Worm (Caenorhabditis elegans) whole organism, midembryonic: ENCODE measurements around the gene suds-3.

Experiments
- T22C8.4 ChIP-seq: fragments of 200-800 bp; sonication (Bioruptor generic); IDR thresholded peaks from 2 replicates; pipeline ENCODE4 v1.3.6; 2022; ENCODE audit warnings: missing genetic modification characterization, missing compliant biosample characterization
- cog-1 ChIP-seq: sonication (generic microtip); optimal IDR thresholded peaks from 2 replicates; lab custom pipeline; 2016; ENCODE audit warnings: missing genetic modification characterization, missing compliant biosample characterization
- flt-1 ChIP-seq: fragments of 200-800 bp; sonication (Bioruptor generic); IDR thresholded peaks from 2 replicates; pipeline ENCODE4 v1.3.6; 2022; ENCODE audit warnings: missing genetic modification characterization, missing compliant biosample characterization
- klf-2 ChIP-seq: fragments of 200-800 bp; sonication (Bioruptor generic); conservative IDR thresholded peaks from 2 replicates; pipeline ENCODE4 v1.3.6; 2022; ENCODE audit warnings: missing genetic modification reagents, missing genetic modification characterization, missing compliant biosample characterization
- med-1 ChIP-seq: sonication (generic microtip); optimal IDR thresholded peaks from 2 replicates; lab custom pipeline; 2017; ENCODE audit warnings: missing genetic modification characterization, mild to moderate bottlenecking, missing compliant biosample characterization, antibody characterized with exemption, missing genetic modification reagents; ENCODE audit not compliant: insufficient read depth
- ref-1 ChIP-seq: fragments of 200-800 bp; sonication (Bioruptor generic); conservative IDR thresholded peaks from 2 replicates; pipeline ENCODE4 v1.3.6; 2022; ENCODE audit warnings: missing genetic modification reagents, missing genetic modification characterization, missing compliant biosample characterization
- tab-1 ChIP-seq: fragments of 200-800 bp; sonication (Bioruptor generic); IDR thresholded peaks from 2 replicates; pipeline ENCODE4 v1.3.6; 2022; ENCODE audit warnings: missing genetic modification characterization, missing compliant biosample characterization
- ztf-23 ChIP-seq: fragments of 200-800 bp; sonication (Bioruptor generic); IDR thresholded peaks from 2 replicates; pipeline ENCODE4 v1.3.6; 2022; ENCODE audit warnings: missing genetic modification reagents, missing genetic modification characterization, missing compliant biosample characterization
- ztf-29 ChIP-seq: fragments of 200-800 bp; sonication (Bioruptor generic); IDR thresholded peaks from 2 replicates; pipeline ENCODE4 v1.3.6; 2022; ENCODE audit warnings: missing genetic modification reagents, missing genetic modification characterization, missing compliant biosample characterization

The suds-3 gene

DNA sequence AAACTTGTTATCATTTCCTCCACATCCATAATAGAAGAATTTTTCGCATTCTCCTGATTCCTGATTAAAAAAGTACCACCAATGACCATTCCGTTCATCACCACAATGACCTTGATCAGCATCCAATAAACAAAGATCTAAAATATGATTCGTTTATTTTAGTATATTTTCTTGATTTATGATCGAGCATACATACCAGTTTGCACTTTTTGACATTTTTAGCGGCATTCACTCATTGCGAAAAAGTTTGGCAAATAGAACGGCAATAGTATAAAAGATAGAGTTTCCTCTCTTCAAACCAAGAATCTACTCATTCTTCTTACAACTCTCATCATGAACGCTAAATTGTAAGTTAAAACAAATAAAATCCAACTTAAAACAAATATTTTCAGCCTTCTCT is 17.0 kb upstream of the suds-3 start, which contains the start of gene fipr-10:
Gene fipr-10 (plus strand): TSS at position 301 of the 400 bp plus-strand sequence.
- no peak for TF ChIP-seq T22C8.4 (GFP tag; lab: Robert Waterston, UW)
- no peak for TF ChIP-seq med-1 (GFP tag; lab: Kevin White, UChicago)
- no peak for TF ChIP-seq cog-1 (tag; lab: Kevin White, UChicago)
- no peak for TF ChIP-seq tab-1 (GFP tag; lab: Robert Waterston, UW)

DNA sequence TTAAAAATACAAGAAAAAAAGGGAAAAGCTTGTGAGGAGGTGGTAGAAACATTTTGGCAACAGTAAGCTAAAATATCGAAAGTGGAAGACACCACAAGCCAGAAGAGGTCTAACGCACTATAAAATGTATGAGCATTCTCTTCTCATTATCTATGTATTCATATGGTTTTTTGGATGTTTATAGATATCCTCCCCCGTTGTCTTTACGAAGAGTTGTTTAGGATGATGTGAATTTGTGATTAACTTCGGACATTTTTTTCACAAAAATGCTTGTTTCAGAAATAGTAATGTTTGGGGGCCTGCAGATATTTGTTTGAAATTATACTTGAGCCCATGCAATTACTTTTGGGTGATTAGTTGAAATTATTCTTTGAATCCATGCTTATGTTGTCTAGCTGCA is 15.8 kb upstream of the suds-3 start, which contains the start of gene mec-9:
Gene mec-9 (minus strand): TSS at position 101 of the 400 bp plus-strand sequence.
- no peak for TF ChIP-seq flt-1 (GFP tag; lab: Robert Waterston, UW)
- TF ChIP-seq T22C8.4 (GFP tag; lab: Robert Waterston, UW), result no peak
- TF ChIP-seq klf-2 (GFP tag; lab: Robert Waterston, UW), result no peak
- TF ChIP-seq ztf-23 (GFP tag; lab: Robert Waterston, UW), result no peak
- no peak for TF ChIP-seq cog-1 (tag; lab: Kevin White, UChicago)
- no peak for TF ChIP-seq ztf-29
- TF ChIP-seq tab-1 (GFP tag; lab: Robert Waterston, UW), result no peak
- no peak for TF ChIP-seq med-1 (GFP tag; lab: Kevin White, UChicago)
- TF ChIP-seq ref-1 (GFP tag; lab: Robert Waterston, UW), result no peak

DNA sequence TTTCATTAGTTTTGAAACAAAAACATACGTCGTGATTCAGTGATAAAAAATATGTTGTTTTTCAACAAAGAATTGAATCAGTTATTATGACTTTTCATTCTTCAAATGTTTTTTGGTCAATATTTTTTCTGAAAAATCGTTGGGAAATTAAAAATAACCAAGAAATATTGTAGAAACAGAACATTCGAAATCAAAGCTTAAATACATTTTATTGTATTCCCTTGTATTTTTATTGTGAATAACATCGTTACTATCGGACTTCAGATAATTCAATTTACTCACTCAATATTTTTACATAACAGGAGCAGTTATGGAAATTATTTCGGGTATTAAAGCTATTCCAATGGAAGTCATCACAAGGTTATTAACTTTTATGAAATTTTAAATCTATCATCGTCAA is 14.2 kb upstream of the suds-3 start, which contains the start of gene C50H2.4:
Gene C50H2.4 (plus strand): TSS at position 301 of the 400 bp plus-strand sequence.
- TF ChIP-seq med-1 (GFP tag; lab: Kevin White, UChicago) (no peak), flt-1 (GFP tag; lab: Robert Waterston, UW) (no peak), klf-2 (GFP tag; lab: Robert Waterston, UW) (no peak), ref-1 (GFP tag; lab: Robert Waterston, UW) (no peak), T22C8.4 (GFP tag; lab: Robert Waterston, UW) (no peak), cog-1 (tag; lab: Kevin White, UChicago) (no peak)

DNA sequence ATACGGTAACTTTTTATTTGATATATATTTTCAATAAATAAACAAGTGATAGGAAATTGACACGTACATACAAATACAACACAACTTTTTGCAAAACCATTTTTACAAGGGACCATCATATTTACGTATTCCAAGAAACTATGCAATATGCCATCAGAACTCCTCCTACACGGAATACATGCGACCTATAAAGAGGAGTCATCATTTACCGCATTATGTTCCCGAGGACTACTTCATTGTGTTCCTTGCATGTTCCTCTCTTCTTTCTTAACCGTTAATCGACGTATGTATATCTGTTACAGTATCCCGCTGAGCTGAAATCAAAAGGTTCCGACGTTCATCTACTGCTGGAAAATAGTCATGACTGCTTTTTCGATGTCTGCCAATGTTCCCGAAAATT is 12.4 kb upstream of the suds-3 start, which contains the start of gene C50H2.5:
Gene C50H2.5 (plus strand): TSS at position 301 of the 400 bp plus-strand sequence.
- TF ChIP-seq flt-1 (GFP tag; lab: Robert Waterston, UW) (no peak), ztf-29 (no peak), cog-1 (tag; lab: Kevin White, UChicago) (no peak), klf-2 (GFP tag; lab: Robert Waterston, UW) (no peak), ztf-23 (GFP tag; lab: Robert Waterston, UW) (no peak), med-1 (GFP tag; lab: Kevin White, UChicago) (no peak), ref-1 (GFP tag; lab: Robert Waterston, UW) (no peak), T22C8.4 (GFP tag; lab: Robert Waterston, UW) (no peak), tab-1 (GFP tag; lab: Robert Waterston, UW) (no peak)

DNA sequence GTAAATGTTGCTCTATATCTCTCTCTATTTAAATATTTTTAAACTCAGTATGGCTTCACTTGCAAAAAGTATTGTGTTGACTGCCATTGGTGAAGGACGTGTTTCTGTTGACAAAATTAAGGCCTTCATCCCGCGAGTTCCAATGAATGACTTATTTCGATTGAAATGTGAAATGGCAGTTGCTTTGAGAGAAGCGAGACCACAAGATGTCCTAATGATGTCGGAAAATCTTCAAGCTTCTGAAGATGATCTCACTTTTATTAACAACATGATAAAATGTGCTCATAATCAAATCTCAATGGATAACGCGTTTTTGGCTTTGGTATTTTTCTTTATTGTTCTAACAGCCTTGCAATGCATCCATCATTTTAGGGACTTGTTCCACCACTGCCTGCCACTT is 9.5 kb upstream of the suds-3 start, which contains the start of gene ceh-75:
Gene ceh-75 (plus strand): TSS at position 50 of the 400 bp plus-strand sequence.
- TF ChIP-seq ztf-23 (GFP tag; lab: Robert Waterston, UW), result no peak
- TF ChIP-seq tab-1 (GFP tag; lab: Robert Waterston, UW), result no peak
- no peak for TF ChIP-seq flt-1 (GFP tag; lab: Robert Waterston, UW)
- TF ChIP-seq klf-2 (GFP tag; lab: Robert Waterston, UW), result no peak
- no peak for TF ChIP-seq ref-1 (GFP tag; lab: Robert Waterston, UW)
- no peak for TF ChIP-seq ztf-29
- TF ChIP-seq cog-1 (tag; lab: Kevin White, UChicago), result no peak
- no peak for TF ChIP-seq T22C8.4 (GFP tag; lab: Robert Waterston, UW)
- TF ChIP-seq med-1 (GFP tag; lab: Kevin White, UChicago), result no peak

DNA sequence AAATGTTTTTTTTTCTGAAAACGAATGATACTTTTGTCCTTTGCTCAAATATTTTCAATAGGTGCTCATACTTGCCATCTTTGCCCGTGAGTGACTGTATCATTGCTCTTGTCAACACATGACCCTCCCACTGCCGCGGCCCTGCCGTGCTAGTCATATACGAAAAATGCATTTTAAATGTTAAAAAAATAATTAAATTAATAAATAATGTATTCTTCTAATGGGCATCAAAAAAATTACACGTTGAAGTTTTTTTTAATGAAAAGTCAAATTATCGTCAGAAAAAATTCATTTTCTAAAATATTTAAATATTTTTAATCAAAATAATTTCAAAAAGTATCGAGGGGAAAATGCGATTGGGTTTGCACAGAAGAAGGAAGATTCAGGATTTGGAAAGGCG is 8.3 kb upstream of the suds-3 start, which contains the start of gene C50H2.7:
Gene C50H2.7 (plus strand): TSS at position 301 of the 400 bp plus-strand sequence.
- no peak for TF ChIP-seq ztf-23 (GFP tag; lab: Robert Waterston, UW)
- TF ChIP-seq tab-1 (GFP tag; lab: Robert Waterston, UW), result no peak
- no peak for TF ChIP-seq ref-1 (GFP tag; lab: Robert Waterston, UW)
- TF ChIP-seq med-1 (GFP tag; lab: Kevin White, UChicago), result no peak
- no peak for TF ChIP-seq ztf-29
- no peak for TF ChIP-seq flt-1 (GFP tag; lab: Robert Waterston, UW)
- no peak for TF ChIP-seq T22C8.4 (GFP tag; lab: Robert Waterston, UW)
- no peak for TF ChIP-seq cog-1 (tag; lab: Kevin White, UChicago)
- no peak for TF ChIP-seq klf-2 (GFP tag; lab: Robert Waterston, UW)

DNA sequence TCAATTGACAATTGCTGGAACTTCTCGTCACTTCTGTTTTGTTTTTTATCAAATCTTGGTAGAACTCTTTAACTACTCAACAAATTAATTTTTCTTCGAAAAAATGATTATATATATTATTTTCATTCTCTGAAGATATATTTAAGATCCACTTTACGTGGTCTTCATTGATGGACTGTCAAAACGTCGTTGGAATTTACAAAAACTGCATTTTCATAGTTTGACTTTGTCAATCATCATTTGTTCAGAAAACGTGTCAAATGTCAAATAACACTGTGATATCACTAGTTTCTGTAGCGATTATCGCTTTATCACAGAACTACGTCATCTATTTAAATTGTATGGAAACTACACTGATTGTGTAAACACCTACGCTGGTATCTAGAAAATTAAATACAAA is 6.4 kb upstream of the suds-3 start:
- TF ChIP-seq tab-1 (GFP tag; lab: Robert Waterston, UW), result no peak
- TF ChIP-seq klf-2 (GFP tag; lab: Robert Waterston, UW), result no peak
- no peak for TF ChIP-seq cog-1 (tag; lab: Kevin White, UChicago)
- no peak for TF ChIP-seq T22C8.4 (GFP tag; lab: Robert Waterston, UW)

DNA sequence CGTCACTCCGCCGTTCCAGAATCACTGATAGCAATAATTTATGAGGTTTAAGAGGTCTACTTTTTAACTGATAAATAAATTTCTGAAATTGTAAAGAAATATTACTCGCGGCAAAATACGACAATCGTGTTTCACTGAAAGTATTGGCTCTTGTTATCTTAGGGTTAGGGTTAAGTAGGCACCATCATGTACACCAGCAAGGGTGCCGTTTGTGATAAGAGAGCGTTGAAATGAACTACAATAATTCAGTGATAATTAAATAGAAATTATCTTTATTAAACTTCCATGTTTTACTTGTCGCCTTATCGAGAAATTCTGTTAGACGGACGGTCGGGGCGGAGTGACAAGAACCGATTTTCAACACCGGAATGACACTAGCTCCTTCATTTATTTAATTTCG is 5.2 kb upstream of the suds-3 start:
- TF ChIP-seq T22C8.4 (GFP tag; lab: Robert Waterston, UW), result no peak
- TF ChIP-seq flt-1 (GFP tag; lab: Robert Waterston, UW), result no peak
- TF ChIP-seq ztf-23 (GFP tag; lab: Robert Waterston, UW), result no peak
- TF ChIP-seq tab-1 (GFP tag; lab: Robert Waterston, UW), result no peak
- no peak for TF ChIP-seq med-1 (GFP tag; lab: Kevin White, UChicago)
- no peak for TF ChIP-seq ref-1 (GFP tag; lab: Robert Waterston, UW)

DNA sequence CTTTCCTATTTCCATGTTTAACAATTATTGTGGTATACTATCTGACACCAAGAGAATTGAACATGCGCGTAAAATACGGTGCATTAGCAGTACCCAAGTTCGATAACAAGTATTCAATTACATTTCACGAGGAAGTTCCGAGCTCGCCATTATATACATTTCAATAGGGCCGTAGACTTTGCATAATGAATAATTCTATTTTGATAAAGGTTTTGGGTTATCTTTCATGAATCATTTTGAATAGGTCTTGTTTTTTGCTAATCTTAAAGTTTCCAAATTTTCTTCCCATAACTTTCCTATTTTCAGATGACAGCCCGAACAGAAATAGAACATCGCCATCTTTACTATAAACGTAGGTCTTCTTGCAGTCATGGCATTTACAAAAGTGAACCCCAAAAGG is 4.6 kb upstream of the suds-3 start, which contains the start of gene C50H2.13:
Gene C50H2.13 (plus strand): TSS at position 301 of the 400 bp plus-strand sequence.
- TF ChIP-seq ref-1 (GFP tag; lab: Robert Waterston, UW), result no peak

DNA sequence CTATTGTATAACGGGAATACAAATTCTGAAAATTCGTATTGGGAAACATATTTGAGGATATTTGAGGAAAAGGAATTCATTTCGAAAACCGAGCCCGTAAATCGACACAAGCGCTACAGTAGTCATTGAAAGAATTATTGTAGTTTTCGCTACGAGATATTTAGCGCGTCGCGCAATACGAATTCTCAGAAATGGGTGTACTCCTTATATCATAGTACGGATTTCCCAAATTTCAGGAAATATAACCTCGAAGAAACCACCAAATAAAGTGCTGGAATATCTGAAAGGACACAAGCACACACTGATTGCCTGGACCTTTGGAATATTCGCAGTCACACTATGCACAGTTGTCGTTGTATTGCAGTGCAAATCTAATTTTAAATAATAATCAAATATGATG is 3.4 kb upstream of the suds-3 start:
- no peak for TF ChIP-seq T22C8.4 (GFP tag; lab: Robert Waterston, UW)
- no peak for TF ChIP-seq ztf-23 (GFP tag; lab: Robert Waterston, UW)
- TF ChIP-seq cog-1 (tag; lab: Kevin White, UChicago), result no peak
- no peak for TF ChIP-seq tab-1 (GFP tag; lab: Robert Waterston, UW)
- no peak for TF ChIP-seq ref-1 (GFP tag; lab: Robert Waterston, UW)
- no peak for TF ChIP-seq flt-1 (GFP tag; lab: Robert Waterston, UW)
- TF ChIP-seq klf-2 (GFP tag; lab: Robert Waterston, UW), result no peak
- no peak for TF ChIP-seq ztf-29
- no peak for TF ChIP-seq med-1 (GFP tag; lab: Kevin White, UChicago)
